Fruit fly (Drosophila melanogaster) whole organism: ENCODE measurements around the gene CG6972.

Source experiments
- EcR ChIP-seq, 2 experiments: fragments of >200 bp; optimal IDR thresholded peaks; 2 replicates each; lab custom pipeline; 2017; ENCODE audit warnings: missing biosample characterization in 2 of 2, missing genetic modification characterization in 2 of 2, missing genetic modification reagents in 2 of 2
- pan ChIP-seq: fragments of >200 bp; optimal IDR thresholded peaks from 2 replicates; lab custom pipeline; 2017
- psq ChIP-seq: fragments of >200 bp; optimal IDR thresholded peaks from 2 replicates; lab custom pipeline; 2017

- no peak for TF ChIP-seq EcR (GFP tag; optimal IDR thresholded peaks at IDR 0.05; lab: Kevin White, UChicago)
- no peak for TF ChIP-seq psq (lab: Kevin White, UChicago)
- no peak for TF ChIP-seq pan
Observed at dm6 chr3R:22690311-22690710, 11.5 kb upstream of the CG6972 start, which contains the start of the genes wfs1 and Nup133.
